Fruit fly (Drosophila melanogaster) whole organism, embryonic: ENCODE results near the gene slmb.
A peak's percentile ranks its signal among the peaks of the same experiment; 100 is the strongest.

ENCODE experiments used
- Abd-B ChIP-seq: fragments of 200-800 bp; sonication (Bioruptor generic); optimal IDR thresholded peaks from 2 replicates; lab custom pipeline; 2018; ENCODE audit warnings: missing biosample characterization, mild to moderate bottlenecking, missing genetic modification characterization, moderate library complexity
- Atf6 ChIP-seq: fragments of 200-800 bp; sonication (Bioruptor generic); IDR thresholded peaks from 2 replicates; pipeline ENCODE4 v1.3.6; 2022; ENCODE audit warnings: missing biosample characterization, missing genetic modification characterization
- B-H2 ChIP-seq: fragments of 200-800 bp; sonication (Bioruptor generic); optimal IDR thresholded peaks from 2 replicates; lab custom pipeline; 2018; ENCODE audit warnings: missing biosample characterization, mild to moderate bottlenecking, missing genetic modification characterization
- CG11504 ChIP-seq: fragments of 200-800 bp; sonication (Bioruptor generic); optimal IDR thresholded peaks from 3 replicates; lab custom pipeline; 2019; ENCODE audit warnings: missing biosample characterization, mild to moderate bottlenecking, missing genetic modification characterization, moderate library complexity
- CG11695 ChIP-seq: fragments of 200-800 bp; sonication (Bioruptor generic); IDR thresholded peaks from 3 replicates; pipeline ENCODE4 v1.3.6; 2022; ENCODE audit warnings: missing biosample characterization, missing genetic modification characterization
- CG14441 ChIP-seq: fragments of 200-800 bp; sonication (Bioruptor generic); IDR thresholded peaks from 2 replicates; pipeline ENCODE4 v1.3.6; 2022; ENCODE audit warnings: missing biosample characterization, missing genetic modification characterization
- CG15696 ChIP-seq: fragments of 200-800 bp; sonication (Bioruptor generic); optimal IDR thresholded peaks from 2 replicates; lab custom pipeline; 2019; ENCODE audit warnings: missing biosample characterization, mild to moderate bottlenecking, missing genetic modification characterization, moderate library complexity
- CG1603 ChIP-seq: fragments of 200-800 bp; sonication (Bioruptor generic); optimal IDR thresholded peaks from 2 replicates; lab custom pipeline; 2019; ENCODE audit warnings: missing biosample characterization, mild to moderate bottlenecking, missing genetic modification characterization, moderate library complexity
- CG16813 ChIP-seq: fragments of 200-800 bp; sonication (Bioruptor generic); IDR thresholded peaks from 3 replicates; pipeline ENCODE4 v1.3.6; 2022; ENCODE audit warnings: missing biosample characterization, missing genetic modification characterization; ENCODE audit not compliant: partially characterized antibody
- CG1832 ChIP-seq: fragments of 200-800 bp; sonication (Bioruptor generic); optimal IDR thresholded peaks from 2 replicates; lab custom pipeline; 2017; ENCODE audit warnings: missing biosample characterization, mild to moderate bottlenecking, missing genetic modification characterization, inconsistent platforms
- CG18599 ChIP-seq: fragments of 200-800 bp; sonication (Bioruptor generic); optimal IDR thresholded peaks from 3 replicates; lab custom pipeline; 2017; ENCODE audit warnings: missing biosample characterization, missing genetic modification characterization, mild to moderate bottlenecking, moderate library complexity, missing genetic modification reagents
- CG18619 ChIP-seq: fragments of 200-800 bp; sonication (Bioruptor generic); optimal IDR thresholded peaks from 3 replicates; lab custom pipeline; 2017; ENCODE audit warnings: missing biosample characterization, mild to moderate bottlenecking, missing genetic modification characterization
- CG2116 ChIP-seq: fragments of 200-800 bp; sonication (Bioruptor generic); optimal IDR thresholded peaks from 3 replicates; lab custom pipeline; 2018; ENCODE audit warnings: missing biosample characterization, mild to moderate bottlenecking, missing genetic modification characterization
- CG2202 ChIP-seq: fragments of 200-800 bp; sonication (Bioruptor generic); optimal IDR thresholded peaks from 2 replicates; lab custom pipeline; 2018; ENCODE audit warnings: missing biosample characterization, mild to moderate bottlenecking, missing genetic modification characterization
- CG34224 ChIP-seq: fragments of 200-800 bp; sonication (Bioruptor generic); IDR thresholded peaks from 3 replicates; pipeline ENCODE4 v1.3.6; 2022; ENCODE audit warnings: missing biosample characterization, missing genetic modification characterization; ENCODE audit not compliant: partially characterized antibody
- CG34422 ChIP-seq: fragments of 200-800 bp; sonication (Bioruptor generic); IDR thresholded peaks from 3 replicates; pipeline ENCODE4 v1.3.6; 2022; ENCODE audit warnings: missing biosample characterization, missing genetic modification characterization
- CG4404 ChIP-seq: fragments of 200-800 bp; sonication (Bioruptor generic); IDR thresholded peaks from 2 replicates; pipeline ENCODE4 v1.3.6; 2022; ENCODE audit warnings: missing biosample characterization, missing genetic modification characterization
- CG7786 ChIP-seq: fragments of 200-800 bp; sonication (Bioruptor generic); optimal IDR thresholded peaks from 2 replicates; lab custom pipeline; 2016; ENCODE audit warnings: missing biosample characterization, missing genetic modification characterization
- CG8478 ChIP-seq: fragments of >200 bp; optimal IDR thresholded peaks from 2 replicates; lab custom pipeline; 2018
- CG9876 ChIP-seq: fragments of 200-800 bp; sonication (Bioruptor generic); optimal IDR thresholded peaks from 2 replicates; lab custom pipeline; 2016; ENCODE audit warnings: missing biosample characterization, missing genetic modification characterization
- CHES-1-like ChIP-seq: fragments of 200-800 bp; sonication (Bioruptor generic); optimal IDR thresholded peaks from 2 replicates; lab custom pipeline; 2016; ENCODE audit warnings: missing biosample characterization, missing genetic modification characterization
- CTCF ChIP-seq: fragments of 200-800 bp; sonication (Bioruptor generic); optimal IDR thresholded peaks from 2 replicates; lab custom pipeline; 2017; ENCODE audit warnings: missing biosample characterization, mild to moderate bottlenecking, missing genetic modification characterization, moderate library complexity
- ERR ChIP-seq: fragments of 200-800 bp; sonication (Bioruptor generic); optimal IDR thresholded peaks from 2 replicates; lab custom pipeline; 2016; ENCODE audit warnings: missing biosample characterization, missing genetic modification characterization
- Eip74EF ChIP-seq, 2 experiments: fragments of 200-800 bp in 1 of 2; fragments of >200 bp in 1 of 2; sonication (Bioruptor generic) in 1 of 2; optimal IDR thresholded peaks; 2 replicates each; lab custom pipeline; 2017 to 2019; ENCODE audit warnings: missing biosample characterization in 2 of 2, missing genetic modification characterization in 2 of 2, mild to moderate bottlenecking in 1 of 2, moderate library complexity in 1 of 2
- MESR4 ChIP-seq: fragments of 200-800 bp; sonication (Bioruptor generic); optimal IDR thresholded peaks from 2 replicates; lab custom pipeline; 2018; ENCODE audit warnings: missing biosample characterization, mild to moderate bottlenecking, missing genetic modification characterization, moderate library complexity
- Nf-YA ChIP-seq: fragments of 200-800 bp; sonication (Bioruptor generic); IDR thresholded peaks from 2 replicates; pipeline ENCODE4 v1.3.6; 2022; ENCODE audit warnings: missing biosample characterization, missing genetic modification characterization
- Side ChIP-seq: fragments of 200-800 bp; sonication (Bioruptor generic); optimal IDR thresholded peaks from 2 replicates; lab custom pipeline; 2016; ENCODE audit warnings: missing biosample characterization, missing genetic modification characterization
- Xbp1 ChIP-seq: fragments of 200-800 bp; sonication (Bioruptor generic); optimal IDR thresholded peaks from 3 replicates; lab custom pipeline; 2016; ENCODE audit warnings: missing biosample characterization, mild to moderate bottlenecking, missing genetic modification characterization
- YL-1 ChIP-seq: fragments of 200-800 bp; sonication (Bioruptor generic); optimal IDR thresholded peaks from 3 replicates; lab custom pipeline; 2017; ENCODE audit warnings: missing biosample characterization, mild to moderate bottlenecking, missing genetic modification characterization
- ab ChIP-seq: fragments of 200-800 bp; sonication (Bioruptor generic); optimal IDR thresholded peaks from 2 replicates; lab custom pipeline; 2016; ENCODE audit warnings: missing biosample characterization, missing genetic modification characterization
- bowl ChIP-seq: fragments of 200-800 bp; sonication (Bioruptor generic); IDR thresholded peaks from 2 replicates; pipeline ENCODE4 v1.3.6; 2022; ENCODE audit warnings: missing biosample characterization, missing genetic modification characterization
- chinmo ChIP-seq: fragments of 200-800 bp; sonication (Bioruptor generic); IDR thresholded peaks from 4 replicates; pipeline ENCODE4 v1.3.6; 2022; ENCODE audit warnings: missing biosample characterization, missing genetic modification characterization; ENCODE audit not compliant: partially characterized antibody
- chn ChIP-seq: fragments of 200-800 bp; sonication (Bioruptor generic); optimal IDR thresholded peaks from 2 replicates; lab custom pipeline; 2016; ENCODE audit warnings: missing biosample characterization, missing genetic modification characterization
- crol ChIP-seq: fragments of 200-800 bp; sonication (Bioruptor generic); IDR thresholded peaks from 2 replicates; pipeline ENCODE4 v1.3.6; 2022; ENCODE audit warnings: missing biosample characterization, missing genetic modification characterization
- emc ChIP-seq: fragments of 200-800 bp; sonication (Bioruptor generic); optimal IDR thresholded peaks from 2 replicates; lab custom pipeline; 2016; ENCODE audit warnings: missing biosample characterization, missing genetic modification characterization
- grn ChIP-seq: fragments of 200-800 bp; sonication (Bioruptor generic); optimal IDR thresholded peaks from 3 replicates; lab custom pipeline; 2017; ENCODE audit warnings: missing biosample characterization, missing genetic modification characterization
- gsb-n ChIP-seq: fragments of 200-800 bp; sonication (Bioruptor generic); optimal IDR thresholded peaks from 3 replicates; lab custom pipeline; 2018; ENCODE audit warnings: missing biosample characterization, mild to moderate bottlenecking, missing genetic modification characterization
- ham ChIP-seq: fragments of 200-800 bp; sonication (Bioruptor generic); IDR thresholded peaks from 2 replicates; pipeline ENCODE4 v1.3.6; 2022; ENCODE audit warnings: missing biosample characterization, missing genetic modification characterization
- jing ChIP-seq: fragments of 200-800 bp; sonication (Bioruptor generic); optimal IDR thresholded peaks from 2 replicates; lab custom pipeline; 2018; ENCODE audit warnings: missing biosample characterization, mild to moderate bottlenecking, missing genetic modification characterization
- knrl ChIP-seq: fragments of 200-800 bp; sonication (Bioruptor generic); IDR thresholded peaks from 3 replicates; pipeline ENCODE4 v1.3.6; 2022; ENCODE audit warnings: missing biosample characterization, missing genetic modification characterization; ENCODE audit not compliant: partially characterized antibody
- nom ChIP-seq: fragments of 200-800 bp; sonication (Bioruptor generic); optimal IDR thresholded peaks from 2 replicates; lab custom pipeline; 2017; ENCODE audit warnings: missing biosample characterization, missing genetic modification characterization, mild to moderate bottlenecking, moderate library complexity, missing genetic modification reagents
- pros ChIP-seq: fragments of 200-800 bp; sonication (Bioruptor generic); optimal IDR thresholded peaks from 3 replicates; lab custom pipeline; 2019; ENCODE audit warnings: missing biosample characterization, mild to moderate bottlenecking, missing genetic modification characterization, moderate library complexity
- sens ChIP-seq: fragments of 200-800 bp; sonication (Bioruptor generic); peaks from one replicate; lab custom pipeline; 2016; ENCODE audit warnings: missing biosample characterization, missing genetic modification characterization
- slbo ChIP-seq: fragments of 200-800 bp; sonication (Bioruptor generic); IDR thresholded peaks from 2 replicates; pipeline ENCODE4 v1.3.6; 2022; ENCODE audit warnings: missing biosample characterization, missing genetic modification characterization
- sqz ChIP-seq: fragments of 200-800 bp; sonication (Bioruptor generic); optimal IDR thresholded peaks from 3 replicates; lab custom pipeline; 2018; ENCODE audit warnings: missing biosample characterization, mild to moderate bottlenecking, missing genetic modification characterization
- sr ChIP-seq: fragments of 200-800 bp; sonication (Bioruptor generic); IDR thresholded peaks from 3 replicates; pipeline ENCODE4 v1.3.6; 2022; ENCODE audit warnings: missing biosample characterization, missing genetic modification characterization
- sug ChIP-seq: fragments of 200-800 bp; optimal IDR thresholded peaks from 2 replicates; lab custom pipeline; 2019; ENCODE audit warnings: missing biosample characterization, mild to moderate bottlenecking, missing genetic modification characterization, moderate library complexity
- tll ChIP-seq, 2 experiments: fragments of 200-800 bp in 1 of 2; fragments of >200 bp in 1 of 2; sonication (Bioruptor generic) in 1 of 2; optimal IDR thresholded peaks; 2 replicates each; lab custom pipeline; 2017 to 2019; ENCODE audit warnings: missing biosample characterization in 2 of 2, missing genetic modification characterization in 2 of 2, mild to moderate bottlenecking in 1 of 2, moderate library complexity in 1 of 2
- tup ChIP-seq: fragments of 200-800 bp; sonication (Bioruptor generic); optimal IDR thresholded peaks from 2 replicates; lab custom pipeline; 2016; ENCODE audit warnings: missing biosample characterization, mild to moderate bottlenecking, missing genetic modification characterization, moderate library complexity
- wdn ChIP-seq: fragments of 200-800 bp; sonication (Bioruptor generic); IDR thresholded peaks from 2 replicates; pipeline ENCODE4 v1.3.6; 2022; ENCODE audit warnings: missing biosample characterization, missing genetic modification characterization
- zfh1 ChIP-seq: fragments of 200-800 bp; sonication (Bioruptor generic); IDR thresholded peaks from 3 replicates; pipeline ENCODE4 v1.3.6; 2022; ENCODE audit warnings: missing biosample characterization, missing genetic modification characterization

The slmb gene

dm6 chr3R:21126673-21127284 is 506 bp downstream of the slmb start (continued):
- TF ChIP-seq Nf-YA (GFP tag; lab: Robert Waterston, UW) (0 out of 2 replicates have a peak, but pooled peaks have one; percentile 6), nom (GFP tag; lab: Kevin White, UChicago) (peak; percentile 19), CG14441 (GFP tag; lab: Robert Waterston, UW) (no peak), Eip74EF (GFP tag; optimal IDR thresholded peaks at IDR 0.05; lab: Kevin White, UChicago) (peak in 1 of 2 experiments; percentile 3), sr (0 out of 3 replicates have a peak, but pooled peaks have one; percentile 26), CG1603 (tag; lab: Kevin White, UChicago) (no peak), CG8478 (lab: Kevin White, UChicago) (peak; percentile 92), wdn (GFP tag; lab: Robert Waterston, UW) (no peak), CG15696 (tag; lab: Kevin White, UChicago) (no peak), CG7786 (no peak), CG1832 (GFP tag; lab: Kevin White, UChicago) (peak; percentile 72), YL-1 (GFP tag; lab: Kevin White, UChicago) (peak; percentile 16), CTCF (GFP tag; lab: Kevin White, UChicago) (peak; percentile 73), bowl (GFP tag; lab: Robert Waterston, UW) (no peak), sens (GFP tag; lab: Kevin White, UChicago) (peak; percentile 35), CG34224 (GFP tag; lab: Robert Waterston, UW) (no peak), ERR (GFP tag; lab: Kevin White, UChicago) (no peak), MESR4 (peak; percentile 40), CG18599 (no peak), CG4404 (GFP tag; lab: Robert Waterston, UW) (no peak)

- no peak for TF ChIP-seq CG16813 (GFP tag; lab: Robert Waterston, UW)
- no peak for TF ChIP-seq emc (GFP tag; lab: Kevin White, UChicago)
- TF ChIP-seq Abd-B (GFP tag; lab: Kevin White, UChicago), result no peak
- no peak for TF ChIP-seq CG34422 (GFP tag; lab: Robert Waterston, UW)
- no peak for TF ChIP-seq grn (GFP tag; lab: Kevin White, UChicago)
- TF ChIP-seq ham (GFP tag; lab: Robert Waterston, UW), result no peak
- no peak for TF ChIP-seq sug
- peak; percentile 58 for TF ChIP-seq crol (GFP tag; lab: Robert Waterston, UW)
- no peak for TF ChIP-seq chn
- no peak for TF ChIP-seq CG18619 (GFP tag; lab: Kevin White, UChicago)
- TF ChIP-seq chinmo, result 0 out of 4 replicates have a peak, but pooled peaks have one; percentile 58
- no peak for TF ChIP-seq ab (GFP tag; lab: Kevin White, UChicago)
- no peak for TF ChIP-seq B-H2 (GFP tag; lab: Kevin White, UChicago)
- TF ChIP-seq Side, result no peak
- TF ChIP-seq CG11695 (GFP tag; lab: Robert Waterston, UW), result no peak
- TF ChIP-seq gsb-n (tag; lab: Kevin White, UChicago), result peak; percentile 35
- TF ChIP-seq CG2116, result no peak
- TF ChIP-seq knrl (GFP tag; lab: Robert Waterston, UW), result no peak
- TF ChIP-seq jing (GFP tag; lab: Kevin White, UChicago), result no peak
These were observed 3.1 kb downstream of the slmb start for dm6 chr3R:21124225-21124624.

DNA sequence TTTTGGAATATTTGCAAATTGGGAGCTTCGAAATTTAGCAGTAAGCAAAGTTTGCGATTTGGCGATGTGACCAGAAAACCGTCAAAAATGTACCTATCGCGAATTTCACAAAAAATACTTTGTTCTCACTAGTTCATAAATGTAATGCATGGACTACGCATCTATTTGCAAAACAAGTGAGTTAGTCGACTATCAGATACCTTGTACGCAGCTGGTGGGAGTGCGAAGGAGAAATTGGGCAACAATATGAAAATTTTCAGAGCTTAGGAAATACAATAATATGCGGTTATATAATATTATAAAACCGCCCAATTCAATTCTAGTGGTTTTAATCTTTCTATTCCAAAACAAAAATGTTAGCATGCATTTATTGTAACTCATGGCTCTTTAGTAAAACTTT is 8.5 kb downstream of the slmb start, which contains the start of gene Bdbt:
Gene Bdbt, minus strand, starts transcription at position 73 of the 400 bp plus-strand sequence.
- TF ChIP-seq pros, result no peak
- no peak for TF ChIP-seq tup (GFP tag; lab: Kevin White, UChicago)
- TF ChIP-seq CHES-1-like (GFP tag; lab: Kevin White, UChicago), result no peak
- TF ChIP-seq CG2202 (tag; lab: Kevin White, UChicago), result no peak
- TF ChIP-seq tll (GFP tag; optimal IDR thresholded peaks at IDR 0.05; lab: Kevin White, UChicago), result no peak
- TF ChIP-seq zfh1 (GFP tag; lab: Robert Waterston, UW), result no peak
- no peak for TF ChIP-seq sqz (GFP tag; lab: Kevin White, UChicago)
- TF ChIP-seq CG11504 (tag; lab: Kevin White, UChicago), result no peak
- TF ChIP-seq Xbp1 (GFP tag; lab: Kevin White, UChicago), result peak; percentile 53
- TF ChIP-seq CG9876, result no peak
- TF ChIP-seq Atf6 (GFP tag; lab: Robert Waterston, UW), result no peak
- TF ChIP-seq slbo (GFP tag; lab: Robert Waterston, UW), result peak; percentile 68
